Worm (Caenorhabditis elegans) whole organism, young adult: ENCODE results near the gene F54H12.2.

Source experiments
- F49E8.2 ChIP-seq: sonication (generic microtip); optimal IDR thresholded peaks from 3 replicates; lab custom pipeline; 2017; ENCODE audit warnings: missing genetic modification characterization, mild to moderate bottlenecking, missing compliant biosample characterization, antibody characterized with exemption, moderate library complexity; ENCODE audit not compliant: insufficient read depth
- F55B11.4 ChIP-seq: sonication (generic microtip); optimal IDR thresholded peaks from 2 replicates; lab custom pipeline; 2016; ENCODE audit warnings: missing compliant biosample characterization, missing genetic modification characterization, borderline replicate concordance; ENCODE audit not compliant: insufficient read depth
- ama-1 ChIP-seq, 3 experiments: fragments of 150-350 bp in 1 of 3; sonication (generic microtip) in 2 of 3; optimal IDR thresholded peaks; 2 replicates each; lab custom pipeline; 2014 to 2018; ENCODE audit warnings: missing biosample characterization in 2 of 3, missing genetic modification characterization in 2 of 3, missing genetic modification reagents in 2 of 3
- aptf-3 ChIP-seq: fragments of 200-800 bp; sonication (Bioruptor generic); IDR thresholded peaks from 2 replicates; pipeline ENCODE4 v1.3.6; 2022; ENCODE audit warnings: missing genetic modification characterization, missing compliant biosample characterization
- cebp-1 ChIP-seq, 2 experiments: fragments of 200-800 bp in 1 of 2; sonication (Bioruptor generic) in 1 of 2; sonication (generic microtip) in 1 of 2; IDR thresholded peaks in 1 of 2; optimal IDR thresholded peaks in 1 of 2; 2 replicates each; pipeline versions ENCODE4 v1.3.6 to Lab custom; 2017 to 2022; ENCODE audit warnings: missing compliant biosample characterization in 2 of 2, missing genetic modification characterization in 2 of 2, mild to moderate bottlenecking in 1 of 2, missing genetic modification reagents in 1 of 2, moderate library complexity in 1 of 2
- efl-1 ChIP-seq: fragments of 150-350 bp; optimal IDR thresholded peaks from 2 replicates; lab custom pipeline; 2014; ENCODE audit warnings: missing biosample characterization, missing genetic modification reagents, missing genetic modification characterization
- lag-1 ChIP-seq: fragments of 200-800 bp; sonication (Bioruptor generic); IDR thresholded peaks from 2 replicates; pipeline ENCODE4 v1.3.6; 2022; ENCODE audit warnings: missing genetic modification reagents, missing genetic modification characterization, missing compliant biosample characterization
- nhr-120 ChIP-seq: fragments of 200-800 bp; sonication (Bioruptor generic); IDR thresholded peaks from 2 replicates; pipeline ENCODE4 v1.3.6; 2022; ENCODE audit warnings: missing genetic modification characterization, missing compliant biosample characterization
- nhr-179 ChIP-seq: sonication (generic microtip); optimal IDR thresholded peaks from 2 replicates; lab custom pipeline; 2016; ENCODE audit warnings: mild to moderate bottlenecking, missing genetic modification characterization, missing compliant biosample characterization
- xnd-1 ChIP-seq: sonication (generic microtip); optimal IDR thresholded peaks from 2 replicates; lab custom pipeline; 2016; ENCODE audit warnings: missing genotype, missing genetic modification reagents, missing genetic modification characterization, missing compliant biosample characterization
- zfh-2 ChIP-seq: fragments of 200-800 bp; sonication (Bioruptor generic); conservative IDR thresholded peaks from 2 replicates; pipeline ENCODE4 v1.3.6; 2022; ENCODE audit warnings: missing genetic modification reagents, missing genetic modification characterization, missing compliant biosample characterization
- zim-3 ChIP-seq: sonication (generic microtip); optimal IDR thresholded peaks from 2 replicates; lab custom pipeline; 2017; ENCODE audit warnings: mild to moderate bottlenecking, missing genetic modification characterization, moderate library complexity, missing compliant biosample characterization
- ztf-26 ChIP-seq: sonication (generic microtip); optimal IDR thresholded peaks from 2 replicates; lab custom pipeline; 2017; ENCODE audit warnings: missing genetic modification characterization, missing compliant biosample characterization
- ztf-3 ChIP-seq: fragments of 200-800 bp; sonication (Bioruptor generic); optimal IDR thresholded peaks from 2 replicates; lab custom pipeline; 2018; ENCODE audit warnings: mild to moderate bottlenecking, missing genetic modification characterization, missing compliant biosample characterization

DNA sequence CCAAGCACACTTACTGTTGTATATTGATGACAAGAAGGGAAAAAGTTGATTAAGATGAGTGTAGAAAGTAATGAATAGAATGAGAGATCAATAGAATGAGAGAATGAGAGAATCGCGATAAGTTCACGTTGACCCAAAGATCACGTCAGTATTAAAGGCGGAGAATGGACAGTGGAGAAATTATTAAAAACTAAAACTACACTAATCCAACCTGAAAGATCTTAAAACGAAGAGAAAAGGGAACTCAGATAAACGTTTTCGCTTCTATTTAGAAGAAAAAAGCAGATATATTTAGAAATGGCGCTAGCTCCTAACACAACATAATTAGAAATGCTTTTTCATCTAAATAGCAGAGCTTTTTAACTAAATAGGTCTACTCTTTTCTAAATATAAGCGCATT, 11.2 kb upstream of the F54H12.2 start, which contains the start of gene let-754:
- TF ChIP-seq efl-1 (GFP tag; lab: Kevin White, UChicago) (no peak), ztf-26 (tag; lab: Kevin White, UChicago) (no peak), F49E8.2 (tag; lab: Kevin White, UChicago) (no peak), zim-3 (tag; lab: Kevin White, UChicago) (no peak), zfh-2 (GFP tag; lab: Robert Waterston, UW) (no peak), cebp-1 (GFP tag; IDR thresholded peaks at IDR 0.05; lab: Robert Waterston, UW) (no peak), cebp-1 (tag; optimal IDR thresholded peaks at IDR 0.05; lab: Kevin White, UChicago) (no peak), ztf-3 (no peak), F55B11.4 (no peak), xnd-1 (no peak), ama-1 (optimal IDR thresholded peaks at IDR 0.05; lab: Kevin White, UChicago) (no peak), ama-1 (GFP tag; optimal IDR thresholded peaks at IDR 0.05; lab: Kevin White, UChicago) (no peak), lag-1 (GFP tag; lab: Robert Waterston, UW) (no peak), nhr-120 (GFP tag; lab: Robert Waterston, UW) (no peak), aptf-3 (GFP tag; lab: Robert Waterston, UW) (no peak), nhr-179 (no peak)
